Fruit fly (Drosophila melanogaster): ENCODE results near the gene CG13994.

CG13994 gene

dm6 chr2L:6062382-6063082, at the start of gene CG13994, which contains the start of gene ND-51:
Gene CG13994 (plus strand): TSS chr2L:6062989.
Gene ND-51 (minus strand): TSS chr2L:6062757.
- TF ChIP-seq CG8478 (optimal IDR thresholded peaks at IDR 0.05) (no peak), CTCF (optimal IDR thresholded peaks at IDR 0.05) (no peak)

dm6 chr2L:6013071-6013417, 49.7 kb upstream of the CG13994 start:
- TF ChIP-seq CG8478 (optimal IDR thresholded peaks at IDR 0.05) (no peak), CTCF (optimal IDR thresholded peaks at IDR 0.05) (peak; percentile 24 to 34)

dm6 chr2L:6019352-6020131, 43.2 kb upstream of the CG13994 start, which contains the start of gene H2.0:
Gene H2.0 (minus strand): TSS chr2L:6019402.
- TF ChIP-seq CG8478 (optimal IDR thresholded peaks at IDR 0.05): no peak
- TF ChIP-seq CTCF (optimal IDR thresholded peaks at IDR 0.05): no peak

- TF ChIP-seq CG8478 (optimal IDR thresholded peaks at IDR 0.05): no peak
- no peak for TF ChIP-seq CTCF (optimal IDR thresholded peaks at IDR 0.05)
These were observed 42.3 kb upstream of the CG13994 start, which contains the start of gene CG13996 for dm6 chr2L:6020535-6020934. Gene CG13996 (plus strand): TSS chr2L:6020835.

- TF ChIP-seq CTCF (optimal IDR thresholded peaks at IDR 0.05) (no peak), CG8478 (optimal IDR thresholded peaks at IDR 0.05) (no peak)
These were observed 40.0 kb upstream of the CG13994 start for dm6 chr2L:6022793-6023192.

dm6 chr2L:6024345-6024907, 38.4 kb upstream of the CG13994 start, which contains the start of gene CG9107:
Gene CG9107 (minus strand): TSS chr2L:6024539.
- no peak for TF ChIP-seq CG8478 (optimal IDR thresholded peaks at IDR 0.05)
- peak in 1 of 2 experiments; percentile 37 for TF ChIP-seq CTCF (optimal IDR thresholded peaks at IDR 0.05)

dm6 chr2L:6028712-6029111, 34.1 kb upstream of the CG13994 start:
- no peak for TF ChIP-seq CTCF (optimal IDR thresholded peaks at IDR 0.05)
- no peak for TF ChIP-seq CG8478 (optimal IDR thresholded peaks at IDR 0.05)

- TF ChIP-seq CTCF (optimal IDR thresholded peaks at IDR 0.05) (no peak), CG8478 (optimal IDR thresholded peaks at IDR 0.05) (no peak)
These were observed 31.0 kb upstream of the CG13994 start for dm6 chr2L:6031838-6032237.

- TF ChIP-seq CTCF (optimal IDR thresholded peaks at IDR 0.05) (no peak), CG8478 (optimal IDR thresholded peaks at IDR 0.05) (no peak)
These were observed 28.4 kb upstream of the CG13994 start, which contains the start of gene CG9109 for dm6 chr2L:6034344-6034743. Gene CG9109 (minus strand): TSS chr2L:6034423.

- no peak for TF ChIP-seq CTCF (optimal IDR thresholded peaks at IDR 0.05)
- TF ChIP-seq CG8478 (optimal IDR thresholded peaks at IDR 0.05): no peak
These were observed 27.6 kb upstream of the CG13994 start for dm6 chr2L:6035155-6035554.

- TF ChIP-seq CTCF (optimal IDR thresholded peaks at IDR 0.05) (no peak), CG8478 (optimal IDR thresholded peaks at IDR 0.05) (no peak)
These were observed 26.1 kb upstream of the CG13994 start, which contains the start of gene mtm for dm6 chr2L:6036710-6037109. Gene mtm (minus strand): TSS chr2L:6037015.

- TF ChIP-seq CG8478 (optimal IDR thresholded peaks at IDR 0.05) (no peak), CTCF (optimal IDR thresholded peaks at IDR 0.05) (no peak)
These were observed 25.0 kb upstream of the CG13994 start, which contains the start of the genes CG9117 and CG31643 for dm6 chr2L:6037830-6038229. Gene CG9117 (minus strand): TSS chr2L:6037902. Gene CG31643 (plus strand): TSS chr2L:6038117.

dm6 chr2L:6045484-6045883, 17.3 kb upstream of the CG13994 start:
- TF ChIP-seq CG8478 (optimal IDR thresholded peaks at IDR 0.05) (no peak), CTCF (optimal IDR thresholded peaks at IDR 0.05) (no peak)

dm6 chr2L:6045972-6046718, 16.6 kb upstream of the CG13994 start, which contains the start of gene Pfas:
Gene Pfas (minus strand): TSS chr2L:6046050.
- TF ChIP-seq CTCF (optimal IDR thresholded peaks at IDR 0.05): no peak
- TF ChIP-seq CG8478 (optimal IDR thresholded peaks at IDR 0.05): no peak

- no peak for TF ChIP-seq CTCF (optimal IDR thresholded peaks at IDR 0.05)
- no peak for TF ChIP-seq CG8478 (optimal IDR thresholded peaks at IDR 0.05)
These were observed 15.9 kb upstream of the CG13994 start for dm6 chr2L:6046865-6047264.

Data from S2 (cell line).